Fruit fly (Drosophila melanogaster) whole organism, pupa: ENCODE results near the gene dnc.

Experiments
- CG10348 ChIP-seq: fragments of 200-800 bp; sonication (Bioruptor generic); IDR thresholded peaks from 2 replicates; pipeline ENCODE4 v1.3.6; 2022; ENCODE audit warnings: missing biosample characterization, missing genetic modification characterization
- CG12605 ChIP-seq: fragments of 200-800 bp; sonication (Bioruptor generic); IDR thresholded peaks from 2 replicates; pipeline ENCODE4 v1.3.6; 2022; ENCODE audit warnings: missing biosample characterization, missing genetic modification characterization
- CG13204 ChIP-seq: fragments of 200-800 bp; sonication (Bioruptor generic); optimal IDR thresholded peaks from 2 replicates; lab custom pipeline; 2018; ENCODE audit warnings: missing biosample characterization, mild to moderate bottlenecking, missing genetic modification characterization, moderate library complexity
- CG14655 ChIP-seq: fragments of 200-800 bp; sonication (Bioruptor generic); optimal IDR thresholded peaks from 3 replicates; lab custom pipeline; 2017; ENCODE audit warnings: mild to moderate bottlenecking, missing biosample characterization, missing genetic modification reagents, missing genetic modification characterization
- CG15710 ChIP-seq: fragments of 200-800 bp; sonication (Bioruptor generic); optimal IDR thresholded peaks from 2 replicates; lab custom pipeline; 2018; ENCODE audit warnings: missing biosample characterization, mild to moderate bottlenecking, missing genetic modification characterization, moderate library complexity
- CG17806 ChIP-seq: fragments of 200-800 bp; sonication (Bioruptor generic); optimal IDR thresholded peaks from 2 replicates; lab custom pipeline; 2018; ENCODE audit warnings: missing biosample characterization, mild to moderate bottlenecking, missing genetic modification characterization, moderate library complexity
- CG32121 ChIP-seq: fragments of 200-800 bp; sonication (Bioruptor generic); IDR thresholded peaks from 2 replicates; pipeline ENCODE4 v1.3.6; 2022; ENCODE audit warnings: missing biosample characterization, missing genetic modification characterization
- CG34367 ChIP-seq: fragments of 200-800 bp; sonication (Bioruptor generic); optimal IDR thresholded peaks from 2 replicates; lab custom pipeline; 2018; ENCODE audit warnings: missing biosample characterization, mild to moderate bottlenecking, missing genetic modification characterization
- CG4496 ChIP-seq: fragments of 200-800 bp; sonication (Bioruptor generic); IDR thresholded peaks from 3 replicates; pipeline ENCODE4 v1.3.6; 2022; ENCODE audit warnings: missing biosample characterization, missing genetic modification characterization
- CG8159 ChIP-seq: fragments of 200-800 bp; sonication (Bioruptor generic); optimal IDR thresholded peaks from 3 replicates; lab custom pipeline; 2018; ENCODE audit warnings: missing biosample characterization, mild to moderate bottlenecking, missing genetic modification characterization, moderate library complexity
- CG8301 ChIP-seq: fragments of 200-800 bp; sonication (Bioruptor generic); optimal IDR thresholded peaks from 2 replicates; lab custom pipeline; 2018; ENCODE audit warnings: missing biosample characterization, mild to moderate bottlenecking, missing genetic modification characterization
- CG9948 ChIP-seq: fragments of 200-800 bp; sonication (Bioruptor generic); optimal IDR thresholded peaks from 2 replicates; lab custom pipeline; 2018; ENCODE audit warnings: missing biosample characterization, mild to moderate bottlenecking, missing genetic modification characterization, moderate library complexity
- D1 ChIP-seq: fragments of 200-800 bp; sonication (Bioruptor generic); optimal IDR thresholded peaks from 2 replicates; lab custom pipeline; 2018; ENCODE audit warnings: missing biosample characterization, mild to moderate bottlenecking, missing genetic modification characterization, moderate library complexity
- EcR ChIP-seq: fragments of 200-800 bp; sonication (Bioruptor generic); optimal IDR thresholded peaks from 3 replicates; lab custom pipeline; 2019; ENCODE audit warnings: missing biosample characterization, missing genetic modification characterization, mild to moderate bottlenecking, moderate library complexity, missing genetic modification reagents
- Ets98B ChIP-seq: fragments of 200-800 bp; sonication (Bioruptor generic); IDR thresholded peaks from 2 replicates; pipeline ENCODE4 v1.3.6; 2022; ENCODE audit warnings: missing biosample characterization, missing genetic modification characterization
- Pif1A ChIP-seq: fragments of 200-800 bp; sonication (Bioruptor generic); optimal IDR thresholded peaks from 3 replicates; lab custom pipeline; 2016; ENCODE audit warnings: missing biosample characterization, missing genetic modification characterization
- Pif1B ChIP-seq: fragments of 200-800 bp; sonication (Bioruptor generic); optimal IDR thresholded peaks from 3 replicates; lab custom pipeline; 2016; ENCODE audit warnings: missing biosample characterization, missing genetic modification characterization
- Snoo ChIP-seq: fragments of 200-800 bp; sonication (Bioruptor generic); optimal IDR thresholded peaks from 3 replicates; lab custom pipeline; 2017; ENCODE audit warnings: missing biosample characterization, mild to moderate bottlenecking, missing genetic modification characterization, inconsistent platforms
- fd96Ca ChIP-seq: fragments of 200-800 bp; sonication (Bioruptor generic); IDR thresholded peaks from 3 replicates; pipeline ENCODE4 v1.3.6; 2022; ENCODE audit warnings: missing biosample characterization, missing genetic modification characterization
- gl ChIP-seq: fragments of 200-800 bp; sonication (Bioruptor generic); optimal IDR thresholded peaks from 2 replicates; lab custom pipeline; 2018; ENCODE audit warnings: missing biosample characterization, mild to moderate bottlenecking, missing genetic modification characterization
- rn ChIP-seq: fragments of 200-800 bp; sonication (Bioruptor generic); IDR thresholded peaks from 2 replicates; pipeline ENCODE4 v1.3.6; 2022; ENCODE audit warnings: missing biosample characterization, missing genetic modification characterization

Gene dnc

DNA sequence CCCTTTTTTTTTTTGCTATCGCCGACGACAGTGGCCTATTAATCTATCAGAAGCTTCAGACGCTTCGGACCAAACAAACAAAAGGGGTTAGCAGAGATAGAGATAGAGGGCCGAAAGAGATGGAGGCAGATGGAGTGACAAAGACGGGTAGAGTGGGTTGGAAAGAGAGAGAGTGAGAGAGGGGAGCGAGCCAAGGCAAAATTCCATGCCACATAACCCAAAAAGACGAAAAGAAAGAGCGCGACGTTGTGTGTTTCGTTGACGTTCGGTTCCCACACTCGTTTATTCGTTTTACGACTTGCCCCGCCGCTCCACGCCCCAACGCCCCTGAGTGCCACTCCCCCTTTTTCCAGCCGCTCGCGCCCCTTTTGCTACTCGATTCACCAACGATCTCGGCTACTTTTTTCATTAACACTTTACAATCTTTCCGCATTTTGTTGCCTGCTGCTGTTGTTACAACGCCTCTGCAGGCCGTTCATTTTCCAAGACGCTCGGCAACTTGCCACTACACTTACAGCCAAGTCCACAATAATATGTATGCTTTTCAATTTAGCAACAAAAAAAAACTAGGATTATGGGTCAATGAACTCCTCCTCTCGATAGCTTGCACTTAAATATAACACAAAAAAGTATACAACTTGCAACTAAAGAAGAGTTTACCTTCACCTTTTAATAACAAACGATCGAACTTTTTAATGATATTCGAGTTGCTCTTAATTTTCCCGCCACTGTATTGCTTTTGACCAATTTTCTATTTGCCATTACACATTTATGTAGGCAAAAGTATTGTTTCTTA is 32.8 kb upstream of the dnc start:
- TF ChIP-seq CG32121 (GFP tag; lab: Robert Waterston, UW), result peak; percentile 29; the same call in 1 of the 2 replicates
- TF ChIP-seq CG12605 (GFP tag; lab: Robert Waterston, UW), result no peak
- no peak for TF ChIP-seq CG15710 (tag; lab: Kevin White, UChicago)
- TF ChIP-seq CG8301 (tag; lab: Kevin White, UChicago), result peak; percentile 9
- no peak for TF ChIP-seq CG13204 (GFP tag; lab: Kevin White, UChicago)
- no peak for TF ChIP-seq CG34367
- no peak for TF ChIP-seq CG9948 (tag; lab: Kevin White, UChicago)
- no peak for TF ChIP-seq Snoo (tag; lab: Kevin White, UChicago)
- no peak for TF ChIP-seq CG8159 (tag; lab: Kevin White, UChicago)
- TF ChIP-seq Ets98B (GFP tag; lab: Robert Waterston, UW), result 0 out of 2 replicates have a peak, but pooled peaks have one; percentile 15
- no peak for TF ChIP-seq rn (GFP tag; lab: Robert Waterston, UW)
- no peak for TF ChIP-seq CG17806 (tag; lab: Kevin White, UChicago)
- TF ChIP-seq Pif1B (GFP tag; lab: Kevin White, UChicago), result no peak
- peak; percentile 10 for TF ChIP-seq CG14655 (GFP tag; lab: Kevin White, UChicago)
- no peak for TF ChIP-seq CG4496 (GFP tag; lab: Robert Waterston, UW)
- TF ChIP-seq gl, result no peak
- peak; percentile 16 for TF ChIP-seq EcR (GFP tag; lab: Kevin White, UChicago)
- no peak for TF ChIP-seq fd96Ca
- peak; percentile 17 for TF ChIP-seq Pif1A (GFP tag; lab: Kevin White, UChicago)

DNA sequence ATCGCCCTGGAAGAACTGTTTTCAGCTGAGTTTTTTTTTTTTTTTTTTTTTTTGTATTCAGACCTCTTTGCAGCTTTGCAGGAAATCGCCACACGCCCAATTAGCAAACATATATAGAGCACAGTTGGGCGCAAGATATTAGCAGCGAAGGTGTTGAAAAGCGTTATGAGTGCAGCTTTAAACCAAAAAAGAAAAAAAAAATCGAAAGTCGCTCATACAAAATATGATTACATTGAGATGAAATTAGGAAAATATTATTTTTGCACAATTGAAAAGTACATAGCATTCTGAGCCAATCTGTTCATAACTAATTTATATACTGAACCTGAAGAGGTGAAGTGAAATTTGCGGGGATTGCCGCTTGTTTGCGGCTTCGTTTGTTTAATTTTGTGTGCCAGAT is 29.2 kb upstream of the dnc start:
- TF ChIP-seq CG13204 (GFP tag; lab: Kevin White, UChicago) (no peak), Snoo (tag; lab: Kevin White, UChicago) (peak; percentile 57), CG15710 (tag; lab: Kevin White, UChicago) (no peak), Ets98B (GFP tag; lab: Robert Waterston, UW) (peak; percentile 64), D1 (tag; lab: Kevin White, UChicago) (no peak), CG10348 (GFP tag; lab: Robert Waterston, UW) (no peak), CG8301 (tag; lab: Kevin White, UChicago) (peak; percentile 27), CG34367 (no peak), CG17806 (tag; lab: Kevin White, UChicago) (peak; percentile 44), CG14655 (GFP tag; lab: Kevin White, UChicago) (peak; percentile 41), rn (GFP tag; lab: Robert Waterston, UW) (no peak), fd96Ca (peak; percentile 56; the same call in 2 of the 3 replicates), CG9948 (tag; lab: Kevin White, UChicago) (peak; percentile 5), Pif1A (GFP tag; lab: Kevin White, UChicago) (peak; percentile 31), gl (no peak), CG4496 (GFP tag; lab: Robert Waterston, UW) (peak; percentile 68), EcR (GFP tag; lab: Kevin White, UChicago) (no peak), Pif1B (GFP tag; lab: Kevin White, UChicago) (no peak), CG8159 (tag; lab: Kevin White, UChicago) (peak; percentile 42), CG32121 (GFP tag; lab: Robert Waterston, UW) (peak; percentile 54), CG12605 (GFP tag; lab: Robert Waterston, UW) (no peak)

DNA sequence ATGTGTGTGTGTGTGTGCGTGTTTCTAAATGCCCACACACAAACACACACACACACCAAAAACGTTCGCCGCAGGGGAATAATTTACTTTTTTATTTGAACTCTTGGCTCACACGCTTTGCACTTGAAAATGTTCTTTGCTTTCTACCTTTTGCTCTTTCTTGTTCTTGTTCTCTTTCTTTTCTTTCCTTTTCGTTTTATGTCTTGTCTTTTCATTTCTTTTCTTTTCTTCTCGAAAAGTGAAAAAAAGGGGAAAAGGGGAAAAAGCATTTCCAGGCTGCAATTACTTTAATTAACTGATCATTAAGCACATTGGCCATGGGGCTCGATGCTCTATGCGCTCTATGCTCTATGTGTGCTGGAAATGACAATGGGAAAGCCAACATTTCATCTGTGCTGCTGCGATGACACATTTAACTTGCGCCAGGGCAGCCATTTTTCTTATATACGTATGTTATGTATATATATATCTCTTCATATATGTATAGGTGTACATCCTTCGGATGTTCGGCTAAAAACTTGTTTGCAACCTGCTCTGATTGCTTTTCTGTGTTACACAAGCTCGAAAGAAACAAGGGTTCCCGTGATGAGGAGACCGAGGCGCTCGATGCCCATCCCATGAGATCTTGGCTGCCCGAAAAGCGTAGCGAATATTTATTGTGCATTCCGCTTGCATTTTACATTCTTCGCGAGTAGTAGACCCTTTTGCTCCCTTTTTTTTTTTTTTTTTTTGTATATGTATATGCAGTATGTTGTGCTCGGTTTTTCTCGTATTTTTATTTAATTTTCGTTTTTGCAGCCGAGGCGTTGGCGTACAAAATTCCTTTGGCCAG is 25.4 kb upstream of the dnc start:
- TF ChIP-seq CG9948 (tag; lab: Kevin White, UChicago) (no peak), CG14655 (GFP tag; lab: Kevin White, UChicago) (no peak), Pif1B (GFP tag; lab: Kevin White, UChicago) (peak; percentile 52), CG32121 (GFP tag; lab: Robert Waterston, UW) (no peak), D1 (tag; lab: Kevin White, UChicago) (no peak), CG4496 (GFP tag; lab: Robert Waterston, UW) (peak; percentile 7; the same call in 1 of the 3 replicates), CG8301 (tag; lab: Kevin White, UChicago) (no peak), gl (peak; percentile 26), CG12605 (GFP tag; lab: Robert Waterston, UW) (no peak), CG15710 (tag; lab: Kevin White, UChicago) (peak; percentile 25), Ets98B (GFP tag; lab: Robert Waterston, UW) (no peak), fd96Ca (no peak), Snoo (tag; lab: Kevin White, UChicago) (no peak), CG13204 (GFP tag; lab: Kevin White, UChicago) (peak; percentile 3), CG34367 (peak; percentile 9), CG17806 (tag; lab: Kevin White, UChicago) (no peak), EcR (GFP tag; lab: Kevin White, UChicago) (peak; percentile 25), CG8159 (tag; lab: Kevin White, UChicago) (no peak), Pif1A (GFP tag; lab: Kevin White, UChicago) (peak; percentile 55), CG10348 (GFP tag; lab: Robert Waterston, UW) (no peak), rn (GFP tag; lab: Robert Waterston, UW) (no peak)

DNA sequence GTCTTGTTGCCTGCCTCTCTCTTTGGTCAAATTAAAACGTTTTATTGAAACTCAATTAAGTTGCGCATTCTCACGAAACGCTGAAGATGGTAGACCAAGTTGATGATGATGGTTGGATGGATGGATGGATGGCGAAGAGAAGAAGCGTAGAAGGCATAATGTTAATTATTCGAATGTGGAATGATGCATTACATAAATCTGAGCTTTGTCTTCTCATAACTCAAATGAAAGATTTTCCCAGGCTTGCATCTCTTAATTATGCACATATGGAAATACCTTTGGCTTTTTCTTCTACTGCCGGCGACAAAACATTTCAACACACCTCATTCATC is 24.8 kb upstream of the dnc start:
- TF ChIP-seq CG12605 (GFP tag; lab: Robert Waterston, UW) (no peak), D1 (tag; lab: Kevin White, UChicago) (no peak), CG15710 (tag; lab: Kevin White, UChicago) (no peak), CG14655 (GFP tag; lab: Kevin White, UChicago) (no peak), CG8301 (tag; lab: Kevin White, UChicago) (no peak), EcR (GFP tag; lab: Kevin White, UChicago) (no peak), gl (no peak), CG17806 (tag; lab: Kevin White, UChicago) (no peak), CG32121 (GFP tag; lab: Robert Waterston, UW) (no peak), CG4496 (GFP tag; lab: Robert Waterston, UW) (no peak), fd96Ca (no peak), CG9948 (tag; lab: Kevin White, UChicago) (no peak), Snoo (tag; lab: Kevin White, UChicago) (no peak), rn (GFP tag; lab: Robert Waterston, UW) (no peak), Pif1A (GFP tag; lab: Kevin White, UChicago) (no peak), CG10348 (GFP tag; lab: Robert Waterston, UW) (no peak), CG8159 (tag; lab: Kevin White, UChicago) (no peak), CG34367 (no peak), Ets98B (GFP tag; lab: Robert Waterston, UW) (no peak)
